Worm (Caenorhabditis elegans) whole organism, young adult: ENCODE results near the gene ZC477.4.

Experiments
- B0336.3 ChIP-seq: fragments of 200-800 bp; sonication (Bioruptor generic); IDR thresholded peaks from 2 replicates; pipeline ENCODE4 v1.3.6; 2022; ENCODE audit warnings: missing genetic modification characterization, missing compliant biosample characterization
- F33H1.4 ChIP-seq: fragments of 200-800 bp; sonication (Bioruptor generic); IDR thresholded peaks from 2 replicates; pipeline ENCODE4 v1.3.6; 2022; ENCODE audit warnings: missing genetic modification reagents, missing genetic modification characterization, missing compliant biosample characterization
- F52B5.7 ChIP-seq: sonication (generic microtip); optimal IDR thresholded peaks from 2 replicates; lab custom pipeline; 2016; ENCODE audit warnings: mild to moderate bottlenecking, missing genetic modification characterization, missing compliant biosample characterization
- K11D2.4 ChIP-seq: fragments of 200-800 bp; sonication (Bioruptor generic); IDR thresholded peaks from 2 replicates; pipeline ENCODE4 v1.3.6; 2022; ENCODE audit warnings: missing genetic modification reagents, missing genetic modification characterization, missing compliant biosample characterization
- Y53G8AR.9 ChIP-seq: fragments of 200-800 bp; sonication (Bioruptor generic); conservative IDR thresholded peaks from 2 replicates; pipeline ENCODE4 v1.3.6; 2022; ENCODE audit warnings: missing genetic modification reagents, missing genetic modification characterization, missing compliant biosample characterization
- ZK185.1 ChIP-seq: sonication (generic microtip); optimal IDR thresholded peaks from 2 replicates; lab custom pipeline; 2016; ENCODE audit warnings: mild to moderate bottlenecking, missing genetic modification characterization, missing compliant biosample characterization; ENCODE audit not compliant: poor library complexity, severe bottlenecking
- atf-7 ChIP-seq: sonication (generic microtip); optimal IDR thresholded peaks from 2 replicates; lab custom pipeline; 2017; ENCODE audit warnings: mild to moderate bottlenecking, missing genetic modification characterization, missing compliant biosample characterization
- attf-3 ChIP-seq: fragments of 200-800 bp; sonication (Bioruptor generic); conservative IDR thresholded peaks from 2 replicates; pipeline ENCODE4 v1.3.6; 2022; ENCODE audit warnings: missing genetic modification reagents, missing genetic modification characterization, missing compliant biosample characterization
- cebp-1 ChIP-seq, 2 experiments: fragments of 200-800 bp in 1 of 2; sonication (Bioruptor generic) in 1 of 2; sonication (generic microtip) in 1 of 2; IDR thresholded peaks in 1 of 2; optimal IDR thresholded peaks in 1 of 2; 2 replicates each; pipeline versions ENCODE4 v1.3.6 to Lab custom; 2017 to 2022; ENCODE audit warnings: missing compliant biosample characterization in 2 of 2, missing genetic modification characterization in 2 of 2, mild to moderate bottlenecking in 1 of 2, missing genetic modification reagents in 1 of 2, moderate library complexity in 1 of 2
- ceh-40 ChIP-seq: fragments of 200-800 bp; sonication (Bioruptor generic); IDR thresholded peaks from 2 replicates; pipeline ENCODE4 v1.3.6; 2022; ENCODE audit warnings: missing genetic modification characterization, missing compliant biosample characterization
- dpl-1 ChIP-seq: fragments of 150-350 bp; optimal IDR thresholded peaks from 2 replicates; lab custom pipeline; 2014; ENCODE audit warnings: missing biosample characterization, missing genetic modification reagents, missing genetic modification characterization
- efl-1 ChIP-seq: fragments of 150-350 bp; optimal IDR thresholded peaks from 2 replicates; lab custom pipeline; 2014; ENCODE audit warnings: missing biosample characterization, missing genetic modification reagents, missing genetic modification characterization
- ekl-4 ChIP-seq: fragments of 200-800 bp; sonication (Bioruptor generic); IDR thresholded peaks from 2 replicates; pipeline ENCODE4 v1.3.6; 2022; ENCODE audit warnings: missing genetic modification reagents, missing genetic modification characterization, missing compliant biosample characterization
- hlh-26 ChIP-seq: fragments of 200-800 bp; sonication (Bioruptor generic); conservative IDR thresholded peaks from 2 replicates; pipeline ENCODE4 v1.3.6; 2022; ENCODE audit warnings: missing genetic modification reagents, missing genetic modification characterization, missing compliant biosample characterization
- hmg-1.2 ChIP-seq: fragments of 200-800 bp; sonication (Bioruptor generic); IDR thresholded peaks from 2 replicates; pipeline ENCODE4 v1.3.6; 2022; ENCODE audit warnings: missing genetic modification reagents, missing genetic modification characterization, missing compliant biosample characterization
- hmg-20 ChIP-seq: fragments of 200-800 bp; sonication (Bioruptor generic); IDR thresholded peaks from 2 replicates; pipeline ENCODE4 v1.3.6; 2022; ENCODE audit warnings: missing genetic modification reagents, missing genetic modification characterization, missing compliant biosample characterization
- lin-35 ChIP-seq, 3 experiments: fragments of 150-350 bp in 2 of 3; sonication (generic microtip) in 1 of 3; optimal IDR thresholded peaks; 2 replicates each; lab custom pipeline; 2014 to 2018; ENCODE audit warnings: missing biosample characterization in 3 of 3, missing genetic modification characterization in 3 of 3, missing genetic modification reagents in 3 of 3
- lin-40 ChIP-seq: sonication (generic microtip); optimal IDR thresholded peaks from 2 replicates; lab custom pipeline; 2016; ENCODE audit warnings: missing genetic modification characterization, mild to moderate bottlenecking, missing compliant biosample characterization, missing genotype, missing genetic modification reagents
- lin-54 ChIP-seq: fragments of 200-800 bp; sonication (Bioruptor generic); optimal IDR thresholded peaks from 2 replicates; lab custom pipeline; 2018; ENCODE audit warnings: mild to moderate bottlenecking, missing genetic modification characterization, missing compliant biosample characterization
- lir-1 ChIP-seq: fragments of 200-800 bp; sonication (Bioruptor generic); conservative IDR thresholded peaks from 2 replicates; pipeline ENCODE4 v1.3.6; 2022; ENCODE audit warnings: missing genetic modification reagents, missing genetic modification characterization, missing compliant biosample characterization
- lsl-1 ChIP-seq: fragments of 200-800 bp; sonication (Bioruptor generic); optimal IDR thresholded peaks from 2 replicates; lab custom pipeline; 2018; ENCODE audit warnings: mild to moderate bottlenecking, missing genetic modification characterization, moderate library complexity, missing compliant biosample characterization
- lsy-27 ChIP-seq: sonication (generic microtip); optimal IDR thresholded peaks from 2 replicates; lab custom pipeline; 2017; ENCODE audit warnings: missing genetic modification characterization, mild to moderate bottlenecking, missing compliant biosample characterization, antibody characterized with exemption, missing genotype, borderline replicate concordance; ENCODE audit not compliant: insufficient read depth
- madf-3 ChIP-seq: fragments of 200-800 bp; sonication (Bioruptor generic); IDR thresholded peaks from 2 replicates; pipeline ENCODE4 v1.3.6; 2022; ENCODE audit warnings: missing genetic modification reagents, missing genetic modification characterization, missing compliant biosample characterization
- madf-6 ChIP-seq: fragments of 200-800 bp; sonication (Bioruptor generic); IDR thresholded peaks from 2 replicates; pipeline ENCODE4 v1.3.6; 2022; ENCODE audit warnings: missing genetic modification reagents, missing genetic modification characterization, missing compliant biosample characterization
- mcd-1 ChIP-seq: fragments of 200-800 bp; sonication (Bioruptor generic); IDR thresholded peaks from 2 replicates; pipeline ENCODE4 v1.3.6; 2022; ENCODE audit warnings: missing genetic modification reagents, missing genetic modification characterization, missing compliant biosample characterization
- nfyb-1 ChIP-seq: fragments of 200-800 bp; sonication (Bioruptor generic); IDR thresholded peaks from 2 replicates; pipeline ENCODE4 v1.3.6; 2022; ENCODE audit warnings: missing genetic modification reagents, missing genetic modification characterization, missing compliant biosample characterization
- nhr-179 ChIP-seq: sonication (generic microtip); optimal IDR thresholded peaks from 2 replicates; lab custom pipeline; 2016; ENCODE audit warnings: mild to moderate bottlenecking, missing genetic modification characterization, missing compliant biosample characterization
- nhr-80 ChIP-seq: sonication (generic microtip); optimal IDR thresholded peaks from 2 replicates; lab custom pipeline; 2016; ENCODE audit warnings: missing genetic modification characterization, missing compliant biosample characterization
- pbrm-1 ChIP-seq: fragments of 200-800 bp; sonication (Bioruptor generic); IDR thresholded peaks from 2 replicates; pipeline ENCODE4 v1.3.6; 2022; ENCODE audit warnings: missing genetic modification reagents, missing genetic modification characterization, missing compliant biosample characterization
- rcor-1 ChIP-seq: fragments of 200-800 bp; sonication (Bioruptor generic); IDR thresholded peaks from 2 replicates; pipeline ENCODE4 v1.3.6; 2022; ENCODE audit warnings: missing genetic modification reagents, missing genetic modification characterization, missing compliant biosample characterization
- sdz-38 ChIP-seq: sonication (generic microtip); optimal IDR thresholded peaks from 2 replicates; lab custom pipeline; 2016; ENCODE audit warnings: missing genotype, missing genetic modification characterization, missing compliant biosample characterization
- snpc-1.1 ChIP-seq: sonication (generic microtip); optimal IDR thresholded peaks from 2 replicates; lab custom pipeline; 2017; ENCODE audit warnings: missing genetic modification characterization, mild to moderate bottlenecking, missing compliant biosample characterization, antibody characterized with exemption, moderate library complexity, missing genotype, missing genetic modification reagents; ENCODE audit not compliant: insufficient read depth
- snpc-3.4 ChIP-seq: sonication (generic microtip); optimal IDR thresholded peaks from 2 replicates; lab custom pipeline; 2017; ENCODE audit warnings: missing genetic modification characterization, mild to moderate bottlenecking, missing compliant biosample characterization, antibody characterized with exemption, moderate library complexity, missing genotype, missing genetic modification reagents
- snpc-4 ChIP-seq, 5 experiments: fragments of 150-350 bp in 1 of 5; sonication (generic microtip) in 4 of 5; optimal IDR thresholded peaks; 2 replicates each; lab custom pipeline; 2014 to 2018; ENCODE audit warnings: missing genetic modification characterization in 5 of 5, missing biosample characterization in 3 of 5, antibody characterized with exemption in 2 of 5, mild to moderate bottlenecking in 2 of 5, missing compliant biosample characterization in 2 of 5, missing genotype in 2 of 5, moderate library complexity in 2 of 5, missing genetic modification reagents in 1 of 5
- somi-1 ChIP-seq: fragments of 200-800 bp; sonication (Bioruptor generic); optimal IDR thresholded peaks from 2 replicates; lab custom pipeline; 2018; ENCODE audit warnings: mild to moderate bottlenecking, missing genetic modification characterization, missing compliant biosample characterization
- sptf-2 ChIP-seq: fragments of 200-800 bp; sonication (Bioruptor generic); optimal IDR thresholded peaks from 2 replicates; lab custom pipeline; 2018; ENCODE audit warnings: mild to moderate bottlenecking, missing genetic modification characterization, missing compliant biosample characterization
- tbp1 ChIP-seq: fragments of 200-800 bp; sonication (Bioruptor generic); optimal IDR thresholded peaks from 2 replicates; lab custom pipeline; 2018; ENCODE audit warnings: mild to moderate bottlenecking, missing genetic modification characterization, missing compliant biosample characterization
- tlf-1 ChIP-seq: fragments of 200-800 bp; sonication (Bioruptor generic); optimal IDR thresholded peaks from 2 replicates; lab custom pipeline; 2018; ENCODE audit warnings: mild to moderate bottlenecking, missing genetic modification characterization, missing compliant biosample characterization
- xnd-1 ChIP-seq: sonication (generic microtip); optimal IDR thresholded peaks from 2 replicates; lab custom pipeline; 2016; ENCODE audit warnings: missing genotype, missing genetic modification reagents, missing genetic modification characterization, missing compliant biosample characterization
- ztf-18 ChIP-seq: sonication (generic microtip); optimal IDR thresholded peaks from 2 replicates; lab custom pipeline; 2016; ENCODE audit warnings: missing genotype, mild to moderate bottlenecking, missing genetic modification characterization, missing compliant biosample characterization

Gene ZC477.4

ce11 chrIV:7107893-7108292 lies 9.3 kb upstream of the ZC477.4 start, which contains the start of gene ZC477.2 (continued):
- TF ChIP-seq snpc-1.1 (tag; lab: Kevin White, UChicago) (no peak), cebp-1 (GFP tag; IDR thresholded peaks at IDR 0.05; lab: Robert Waterston, UW) (no peak), cebp-1 (tag; optimal IDR thresholded peaks at IDR 0.05; lab: Kevin White, UChicago) (no peak), sdz-38 (tag; lab: Kevin White, UChicago) (no peak), hmg-20 (no peak), lsy-27 (tag; lab: Kevin White, UChicago) (no peak)
- TF ChIP-seq, all 124 proteins: peak for 0

ce11 chrIV:7103211-7103679 lies 4.7 kb upstream of the ZC477.4 start, which contains the start of the genes rde-8 and ZC477.3:
rde-8 (minus strand) TSS chrIV:7103261.
ZC477.3 (plus strand) TSS chrIV:7103492.
- no peak for TF ChIP-seq nhr-179 (tag; lab: Kevin White, UChicago)
- TF ChIP-seq efl-1, result peak; percentile 12
- TF ChIP-seq ekl-4 (GFP tag; lab: Robert Waterston, UW), result 0 out of 2 replicates have a peak, but pooled peaks have one; percentile 8
- TF ChIP-seq ceh-40, result no peak
- TF ChIP-seq nhr-80 (tag; lab: Kevin White, UChicago), result peak; percentile 17
- peak; percentile 19; the same call in 1 of the 2 replicates for TF ChIP-seq lir-1
- peak; percentile 65 for TF ChIP-seq F33H1.4 (GFP tag; lab: Robert Waterston, UW)
- TF ChIP-seq madf-3, result 0 out of 2 replicates have a peak, but pooled peaks have one; percentile 1
- peak in 1 of 3 experiments; percentile 77 for TF ChIP-seq lin-35 (GFP tag; optimal IDR thresholded peaks at IDR 0.05; lab: Kevin White, UChicago)
- no peak for TF ChIP-seq sptf-2 (GFP tag; lab: Kevin White, UChicago)
- peak; percentile 54; the same call in 1 of the 2 replicates for TF ChIP-seq B0336.3
- TF ChIP-seq tlf-1 (GFP tag; lab: Kevin White, UChicago), result peak; percentile 31
- peak; percentile 10 for TF ChIP-seq snpc-1.1 (tag; lab: Kevin White, UChicago)
- TF ChIP-seq lsl-1 (GFP tag; lab: Kevin White, UChicago), result peak; percentile 39
- TF ChIP-seq F52B5.7 (tag; lab: Kevin White, UChicago), result no peak
- 0 out of 2 replicates have a peak, but pooled peaks have one; percentile 36 for TF ChIP-seq pbrm-1 (GFP tag; lab: Robert Waterston, UW)
- TF ChIP-seq K11D2.4, result peak; percentile 27; the same call in 1 of the 2 replicates
- TF ChIP-seq hlh-26 (GFP tag; lab: Robert Waterston, UW), result no peak
- peak; percentile 79 for TF ChIP-seq mcd-1
- TF ChIP-seq hmg-1.2 (GFP tag; lab: Robert Waterston, UW), result peak; percentile 36; the same call in 1 of the 2 replicates
- TF ChIP-seq attf-3, result peak; percentile 60; the same call in 1 of the 2 replicates
- no peak for TF ChIP-seq atf-7 (tag; lab: Kevin White, UChicago)
- TF ChIP-seq nfyb-1 (GFP tag; lab: Robert Waterston, UW), result 0 out of 2 replicates have a peak, but pooled peaks have one; percentile 29
- TF ChIP-seq ztf-18 (tag; lab: Kevin White, UChicago), result peak; percentile 95
- TF ChIP-seq lin-54 (GFP tag; lab: Kevin White, UChicago), result peak; percentile 74
- TF ChIP-seq dpl-1 (GFP tag; lab: Kevin White, UChicago), result peak; percentile 36
- TF ChIP-seq ZK185.1 (tag; lab: Kevin White, UChicago), result peak; percentile 31
- peak; percentile 48 for TF ChIP-seq snpc-3.4
- TF ChIP-seq rcor-1 (GFP tag; lab: Robert Waterston, UW), result peak; percentile 30; the same call in 1 of the 2 replicates
- peak; percentile 76 for TF ChIP-seq lin-40
- TF ChIP-seq xnd-1 (tag; lab: Kevin White, UChicago), result peak; percentile 17
- no peak for TF ChIP-seq snpc-4 (GFP tag; optimal IDR thresholded peaks at IDR 0.05; lab: Kevin White, UChicago)
- TF ChIP-seq snpc-4 (tag; optimal IDR thresholded peaks at IDR 0.05; lab: Kevin White, UChicago), result peak in 3 of 4 experiments; percentile 31 to 79 (median 70)
- peak; percentile 52; the same call in 1 of the 2 replicates for TF ChIP-seq madf-6
- TF ChIP-seq cebp-1 (GFP tag; IDR thresholded peaks at IDR 0.05; lab: Robert Waterston, UW), result no peak
- no peak for TF ChIP-seq cebp-1 (tag; optimal IDR thresholded peaks at IDR 0.05; lab: Kevin White, UChicago)
- 0 out of 2 replicates have a peak, but pooled peaks have one; percentile 30 for TF ChIP-seq Y53G8AR.9 (GFP tag; lab: Robert Waterston, UW)
- TF ChIP-seq tbp1 (GFP tag; lab: Kevin White, UChicago), result peak; percentile 26
- no peak for TF ChIP-seq somi-1 (GFP tag; lab: Kevin White, UChicago)
